Fruit fly (Drosophila melanogaster): ENCODE measurements around the gene Es2.

The Es2 gene

DNA sequence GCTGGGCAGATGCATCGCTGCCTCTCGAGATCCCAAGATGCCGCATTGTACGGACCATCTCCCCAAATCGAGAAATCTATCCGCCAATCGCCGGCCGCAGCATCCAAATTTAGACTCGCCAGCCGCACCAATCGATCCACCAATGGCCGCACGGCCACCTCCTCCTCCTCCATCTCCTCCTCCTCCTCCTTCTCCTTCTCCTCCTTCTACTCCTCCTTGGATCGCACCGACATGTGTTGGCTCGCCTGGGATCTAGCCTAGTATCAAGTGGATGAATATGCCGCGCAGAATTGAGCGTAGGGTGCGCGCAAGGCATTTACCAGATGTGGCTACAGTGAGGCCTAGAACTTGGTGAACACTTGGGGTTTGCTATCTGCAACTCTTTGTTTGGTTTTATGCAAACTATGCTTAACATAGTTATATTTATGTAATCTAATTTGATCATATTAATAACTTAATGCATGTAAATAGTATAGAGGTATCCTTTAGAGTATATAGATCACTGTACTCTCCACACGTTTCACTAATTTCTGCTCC is 6.2 kb upstream of the Es2 start, which contains the start of gene org-1 (continued):
- peak; percentile 96 for TF ChIP-seq Xbp1 (GFP tag; optimal IDR thresholded peaks at IDR 0.05)
- TF ChIP-seq chm (GFP tag; IDR thresholded peaks at IDR 0.05): peak; percentile 99
- TF ChIP-seq Adf1 (GFP tag; IDR thresholded peaks at IDR 0.05): peak; percentile 69
- TF ChIP-seq Hr51 (GFP tag; optimal IDR thresholded peaks at IDR 0.05): peak; percentile 79 to 92
- no peak for TF ChIP-seq abd-A (tag; optimal IDR thresholded peaks at IDR 0.05)
- no peak for TF ChIP-seq Opbp (GFP tag; IDR thresholded peaks at IDR 0.05; ENCODE audit: partially characterized antibody)
- peak; percentile 88 for TF ChIP-seq CG16863 (GFP tag; optimal IDR thresholded peaks at IDR 0.05)
- TF ChIP-seq sd (tag; optimal IDR thresholded peaks at IDR 0.05): peak; percentile 72
- peak; percentile 10 for TF ChIP-seq sima (GFP tag; optimal IDR thresholded peaks at IDR 0.05)
- TF ChIP-seq z (GFP tag; IDR thresholded peaks at IDR 0.05): peak; percentile 82
- TF ChIP-seq kah (GFP tag; optimal IDR thresholded peaks at IDR 0.05): peak; percentile 84
- peak; percentile 82 for TF ChIP-seq fd102C (GFP tag; optimal IDR thresholded peaks at IDR 0.05)
- TF ChIP-seq salm (tag; optimal IDR thresholded peaks at IDR 0.05): peak; percentile 94
- TF ChIP-seq ac (GFP tag; optimal IDR thresholded peaks at IDR 0.05): peak; percentile 93
- peak; percentile 21 for TF ChIP-seq Elba2 (GFP tag; optimal IDR thresholded peaks at IDR 0.05)
- peak; percentile 98 for TF ChIP-seq sisA (GFP tag; IDR thresholded peaks at IDR 0.05)
- TF ChIP-seq gsb (GFP tag; IDR thresholded peaks at IDR 0.05): peak; percentile 94
- TF ChIP-seq Dad (GFP tag; optimal IDR thresholded peaks at IDR 0.05): peak; percentile 78
- TF ChIP-seq cwo (GFP tag; optimal IDR thresholded peaks at IDR 0.05): peak; percentile 82
- peak; percentile 99 for TF ChIP-seq CG10274 (GFP tag; optimal IDR thresholded peaks at IDR 0.05)
- peak; percentile 87 for TF ChIP-seq CG4360 (GFP tag; IDR thresholded peaks at IDR 0.05)
- TF ChIP-seq Xrp1 (GFP tag; IDR thresholded peaks at IDR 0.05): peak; percentile 98
- TF ChIP-seq CTCF (GFP tag; optimal IDR thresholded peaks at IDR 0.05): peak; percentile 58
- TF ChIP-seq Hr3 (GFP tag; optimal IDR thresholded peaks at IDR 0.05): peak; percentile 94
- TF ChIP-seq Six4 (GFP tag; optimal IDR thresholded peaks at IDR 0.05): peak; percentile 93
- TF ChIP-seq gro (GFP tag; optimal IDR thresholded peaks at IDR 0.05): peak; percentile 60
- peak; percentile 85 for TF ChIP-seq kay (GFP tag; optimal IDR thresholded peaks at IDR 0.05)
- TF ChIP-seq Doc2 (GFP tag; IDR thresholded peaks at IDR 0.05): peak; percentile 86
- peak; percentile 96 for TF ChIP-seq Nf-YC (tag; optimal IDR thresholded peaks at IDR 0.05)
- peak; percentile 96 for TF ChIP-seq CG17359 (tag; optimal IDR thresholded peaks at IDR 0.05)
- peak; percentile 90 for TF ChIP-seq CG12155 (GFP tag; optimal IDR thresholded peaks at IDR 0.05)
- peak; percentile 58 for TF ChIP-seq ERR (GFP tag; optimal IDR thresholded peaks at IDR 0.05)
- peak; percentile 88 for TF ChIP-seq CG10543 (GFP tag; optimal IDR thresholded peaks at IDR 0.05)
- TF ChIP-seq CG3847 (GFP tag; IDR thresholded peaks at IDR 0.05): peak; percentile 97
- peak; percentile 96 for TF ChIP-seq Rx (GFP tag; IDR thresholded peaks at IDR 0.05)
- peak; percentile 42 for TF ChIP-seq Sry-δ (GFP tag; optimal IDR thresholded peaks at IDR 0.05)
- peak; percentile 25 for TF ChIP-seq bigmax (GFP tag; optimal IDR thresholded peaks at IDR 0.05)
- peak; percentile 89 for TF ChIP-seq MBD-R2 (GFP tag; IDR thresholded peaks at IDR 0.05)
- TF ChIP-seq Mes4 (GFP tag; optimal IDR thresholded peaks at IDR 0.05): peak; percentile 67
- TF ChIP-seq CG30431 (GFP tag; optimal IDR thresholded peaks at IDR 0.05): peak; percentile 95
- TF ChIP-seq mld (GFP tag; IDR thresholded peaks at IDR 0.05; ENCODE audit: partially characterized antibody): no peak
- TF ChIP-seq row (GFP tag; IDR thresholded peaks at IDR 0.05): peak; percentile 99
- peak; percentile 86 for TF ChIP-seq CG11723 (GFP tag; optimal IDR thresholded peaks at IDR 0.05)
- no peak for TF ChIP-seq pan (optimal IDR thresholded peaks at IDR 0.05)
- peak in 1 of 2 experiments; percentile 97 for TF ChIP-seq pan (GFP tag; optimal IDR thresholded peaks at IDR 0.05 in 1 of 2, IDR thresholded peaks at IDR 0.05 in 1 of 2)
- peak; percentile 94 for TF ChIP-seq HmgZ (tag; optimal IDR thresholded peaks at IDR 0.05)
- peak; percentile 87 for TF ChIP-seq CG18764 (GFP tag; optimal IDR thresholded peaks at IDR 0.05)
- peak; percentile 94 for TF ChIP-seq Blimp-1 (GFP tag; optimal IDR thresholded peaks at IDR 0.05)
- TF ChIP-seq Nf-YB (GFP tag; optimal IDR thresholded peaks at IDR 0.05): peak; percentile 97
- no peak for TF ChIP-seq Scr (GFP tag; IDR thresholded peaks at IDR 0.05; ENCODE audit: partially characterized antibody)
- TF ChIP-seq dmrt11E (tag; optimal IDR thresholded peaks at IDR 0.05): peak; percentile 98
